Worm (Caenorhabditis elegans) whole organism, L1 larva: Measurements from ENCODE around the gene cone-1.
A peak's percentile ranks its signal among the peaks of the same experiment; 100 is the strongest.

Experiments used
- ama-1 ChIP-seq: fragments of 150-350 bp; optimal IDR thresholded peaks from 2 replicates; lab custom pipeline; 2014
- ceh-82 ChIP-seq, 3 experiments: fragments of 150-350 bp in 1 of 3; sonication (generic microtip) in 2 of 3; optimal IDR thresholded peaks; 2 replicates each; lab custom pipeline; 2014 to 2017; ENCODE audit warnings: missing biosample characterization in 3 of 3, missing genetic modification characterization in 3 of 3
- egl-27 ChIP-seq, 2 experiments: fragments of 150-350 bp in 1 of 2; sonication (generic microtip); optimal IDR thresholded peaks; 3 replicates each; lab custom pipeline; 2017 to 2018; ENCODE audit warnings: missing biosample characterization in 2 of 2, missing genetic modification characterization in 2 of 2, missing genetic modification reagents in 2 of 2
- elt-2 ChIP-seq: sonication (generic microtip); optimal IDR thresholded peaks from 2 replicates; lab custom pipeline; 2016; ENCODE audit warnings: missing genetic modification characterization, mild to moderate bottlenecking, inconsistent platforms, missing compliant biosample characterization, missing genetic modification reagents
- fos-1 ChIP-seq: fragments of 150-350 bp; optimal IDR thresholded peaks from 2 replicates; lab custom pipeline; 2014; ENCODE audit warnings: missing biosample characterization, missing genetic modification characterization
- nhr-237 ChIP-seq: fragments of 150-350 bp; optimal IDR thresholded peaks from 2 replicates; lab custom pipeline; 2014; ENCODE audit warnings: missing biosample characterization, missing genetic modification characterization
- rnt-1 ChIP-seq: sonication (generic microtip); optimal IDR thresholded peaks from 2 replicates; lab custom pipeline; 2016; ENCODE audit warnings: mild to moderate bottlenecking, missing genetic modification characterization, moderate library complexity, missing compliant biosample characterization
- skn-1 ChIP-seq: fragments of 150-350 bp; optimal IDR thresholded peaks from 2 replicates; lab custom pipeline; 2014; ENCODE audit warnings: missing biosample characterization, missing genetic modification characterization
- tbx-2 ChIP-seq: sonication (generic microtip); optimal IDR thresholded peaks from 2 replicates; lab custom pipeline; 2016; ENCODE audit warnings: missing genetic modification characterization, missing compliant biosample characterization
- tlp-1 ChIP-seq: fragments of 150-350 bp; optimal IDR thresholded peaks from 2 replicates; lab custom pipeline; 2014; ENCODE audit warnings: missing biosample characterization, missing genetic modification characterization
- vab-15 ChIP-seq: sonication (generic microtip); optimal IDR thresholded peaks from 2 replicates; lab custom pipeline; 2017; ENCODE audit warnings: missing genotype, mild to moderate bottlenecking, missing genetic modification characterization, missing compliant biosample characterization
- zag-1 ChIP-seq: fragments of 150-350 bp; optimal IDR thresholded peaks from 2 replicates; lab custom pipeline; 2014; ENCODE audit warnings: missing biosample characterization, missing genetic modification characterization
- zip-4 ChIP-seq: fragments of 200-800 bp; sonication (Bioruptor generic); optimal IDR thresholded peaks from 2 replicates; lab custom pipeline; 2018; ENCODE audit warnings: mild to moderate bottlenecking, missing genetic modification characterization, moderate library complexity, missing compliant biosample characterization

- TF ChIP-seq rnt-1 (tag; lab: Kevin White, UChicago), result no peak
- peak; percentile 59 for TF ChIP-seq tbx-2
- no peak for TF ChIP-seq fos-1
- TF ChIP-seq nhr-237 (tag; lab: Kevin White, UChicago), result no peak
- no peak for TF ChIP-seq elt-2 (tag; lab: Kevin White, UChicago)
- no peak for TF ChIP-seq vab-15 (tag; lab: Kevin White, UChicago)
- TF ChIP-seq tlp-1 (tag; lab: Kevin White, UChicago), result no peak
- peak in 1 of 3 experiments; percentile 30 for TF ChIP-seq ceh-82 (tag; optimal IDR thresholded peaks at IDR 0.05; lab: Kevin White, UChicago)
- no peak for TF ChIP-seq egl-27 (tag; optimal IDR thresholded peaks at IDR 0.05; lab: Kevin White, UChicago)
- TF ChIP-seq skn-1 (tag; lab: Kevin White, UChicago), result no peak
- TF ChIP-seq ama-1 (lab: Kevin White, UChicago), result no peak
- TF ChIP-seq zip-4 (GFP tag; lab: Kevin White, UChicago), result no peak
- TF ChIP-seq zag-1 (tag; lab: Kevin White, UChicago), result no peak
These were observed 2.3 kb downstream of the cone-1 start for ce11 chrIII:2532716-2533115.
